Fruit fly (Drosophila melanogaster): ENCODE data around the gene CG2211.

CG2211 gene

dm6 chr3L:1376014-1376745 is 41.0 kb upstream of the CG2211 start (continued):
- TF ChIP-seq Dp (GFP tag; optimal IDR thresholded peaks at IDR 0.05) (no peak), chinmo (GFP tag; IDR thresholded peaks at IDR 0.05; ENCODE audit: partially characterized antibody) (no peak), CG4328 (GFP tag; optimal IDR thresholded peaks at IDR 0.05) (no peak), Bdp1 (GFP tag; optimal IDR thresholded peaks at IDR 0.05) (no peak), tgo (GFP tag; IDR thresholded peaks at IDR 0.05) (peak; percentile 53), CG12299 (tag; optimal IDR thresholded peaks at IDR 0.05) (no peak), Eip74EF (GFP tag; optimal IDR thresholded peaks at IDR 0.05) (peak in 1 of 2 experiments; percentile 55), bowl (GFP tag; IDR thresholded peaks at IDR 0.05) (0 out of 2 replicates have a peak, but pooled peaks have one; percentile 24), dm (GFP tag; optimal IDR thresholded peaks at IDR 0.05) (no peak), CG3407 (GFP tag; optimal IDR thresholded peaks at IDR 0.05) (peak; percentile 46), jigr1 (GFP tag; IDR thresholded peaks at IDR 0.05) (no peak), CG9797 (GFP tag; optimal IDR thresholded peaks at IDR 0.05) (no peak), CG6765 (GFP tag; optimal IDR thresholded peaks at IDR 0.05) (no peak), CG17802 (tag; optimal IDR thresholded peaks at IDR 0.05) (no peak), CG8359 (GFP tag; optimal IDR thresholded peaks at IDR 0.05; ENCODE audit: borderline replicate concordance) (no peak), inv (GFP tag; IDR thresholded peaks at IDR 0.05; ENCODE audit: partially characterized antibody) (peak; percentile 38; the same call in 1 of the 2 replicates), CG6272 (GFP tag; IDR thresholded peaks at IDR 0.05) (0 out of 2 replicates have a peak, but pooled peaks have one; percentile 22), Deaf1 (tag; optimal IDR thresholded peaks at IDR 0.05) (no peak), ab (GFP tag; optimal IDR thresholded peaks at IDR 0.05) (no peak), sens-2 (GFP tag; IDR thresholded peaks at IDR 0.05) (no peak), CG5953 (GFP tag; IDR thresholded peaks at IDR 0.05) (peak; percentile 28; the same call in 1 of the 2 replicates), CG15269 (tag; optimal IDR thresholded peaks at IDR 0.05) (peak; percentile 68), NC2α (GFP tag; optimal IDR thresholded peaks at IDR 0.05) (no peak), CG7963 (GFP tag; IDR thresholded peaks at IDR 0.05; ENCODE audit: partially characterized antibody) (no peak), CG14014 (GFP tag; IDR thresholded peaks at IDR 0.05) (0 out of 2 replicates have a peak, but pooled peaks have one; percentile 34), CG9727 (GFP tag; optimal IDR thresholded peaks at IDR 0.05) (no peak), Jarid2 (GFP tag; optimal IDR thresholded peaks at IDR 0.05) (no peak), CG16863 (GFP tag; optimal IDR thresholded peaks at IDR 0.05) (peak; percentile 13), vfl (GFP tag; optimal IDR thresholded peaks at IDR 0.05) (no peak), CG7987 (GFP tag; optimal IDR thresholded peaks at IDR 0.05) (no peak), CG4424 (GFP tag; optimal IDR thresholded peaks at IDR 0.05) (peak; percentile 31), Camta (GFP tag; optimal IDR thresholded peaks at IDR 0.05) (peak; percentile 46), CG10321 (GFP tag; IDR thresholded peaks at IDR 0.05) (no peak), tup (GFP tag; optimal IDR thresholded peaks at IDR 0.05) (no peak), Six4 (GFP tag; optimal IDR thresholded peaks at IDR 0.05) (no peak), fd64A (GFP tag; optimal IDR thresholded peaks at IDR 0.05) (no peak), stwl (tag; optimal IDR thresholded peaks at IDR 0.05) (no peak), CG18764 (GFP tag; optimal IDR thresholded peaks at IDR 0.05) (no peak), CG5180 (GFP tag; optimal IDR thresholded peaks at IDR 0.05) (no peak), insv (GFP tag; optimal IDR thresholded peaks at IDR 0.05) (no peak), CG10366 (GFP tag; IDR thresholded peaks at IDR 0.05) (peak; percentile 71), hkb (optimal IDR thresholded peaks at IDR 0.05) (no peak), hkb (GFP tag; IDR thresholded peaks at IDR 0.05) (peak; percentile 71), mld (GFP tag; IDR thresholded peaks at IDR 0.05; ENCODE audit: partially characterized antibody) (peak; percentile 52; the same call in 1 of the 3 replicates), kay (GFP tag; optimal IDR thresholded peaks at IDR 0.05) (peak; percentile 4), CG7786 (GFP tag; optimal IDR thresholded peaks at IDR 0.05) (no peak), CG14441 (GFP tag; IDR thresholded peaks at IDR 0.05) (peak; percentile 65), CG30403 (GFP tag; optimal IDR thresholded peaks at IDR 0.05) (peak; percentile 61), E2f1 (GFP tag; IDR thresholded peaks at IDR 0.05) (peak; percentile 69)

Measured in whole organism, embryonic.